Fruit fly (Drosophila melanogaster) whole organism, embryonic: ENCODE data around the gene CG43136.
A peak's percentile ranks its signal among the peaks of the same experiment; 100 is the strongest.

Experiments
- Abd-B ChIP-seq: fragments of 200-800 bp; sonication (Bioruptor generic); optimal IDR thresholded peaks from 2 replicates; lab custom pipeline; 2018; ENCODE audit warnings: missing biosample characterization, mild to moderate bottlenecking, missing genetic modification characterization, moderate library complexity
- CG10147 ChIP-seq: fragments of 200-800 bp; sonication (Bioruptor generic); optimal IDR thresholded peaks from 2 replicates; lab custom pipeline; 2019; ENCODE audit warnings: missing biosample characterization, mild to moderate bottlenecking, missing genetic modification characterization, moderate library complexity
- CG10274 ChIP-seq: fragments of 200-800 bp; sonication (Bioruptor generic); optimal IDR thresholded peaks from 3 replicates; lab custom pipeline; 2017; ENCODE audit warnings: missing biosample characterization, mild to moderate bottlenecking, missing genetic modification characterization
- CG10462 ChIP-seq: fragments of 200-800 bp; sonication (Bioruptor generic); optimal IDR thresholded peaks from 2 replicates; lab custom pipeline; 2016; ENCODE audit warnings: missing biosample characterization, missing genetic modification characterization
- CG15696 ChIP-seq: fragments of 200-800 bp; sonication (Bioruptor generic); optimal IDR thresholded peaks from 2 replicates; lab custom pipeline; 2019; ENCODE audit warnings: missing biosample characterization, mild to moderate bottlenecking, missing genetic modification characterization, moderate library complexity
- CG1603 ChIP-seq: fragments of 200-800 bp; sonication (Bioruptor generic); optimal IDR thresholded peaks from 2 replicates; lab custom pipeline; 2019; ENCODE audit warnings: missing biosample characterization, mild to moderate bottlenecking, missing genetic modification characterization, moderate library complexity
- CG17328 ChIP-seq: fragments of 200-800 bp; sonication (Bioruptor generic); IDR thresholded peaks from 2 replicates; pipeline ENCODE4 v1.3.6; 2022; ENCODE audit warnings: missing biosample characterization, missing genetic modification characterization
- CG17361 ChIP-seq: fragments of 200-800 bp; sonication (Bioruptor generic); IDR thresholded peaks from 3 replicates; pipeline ENCODE4 v1.3.6; 2022; ENCODE audit warnings: missing biosample characterization, missing genetic modification characterization
- CG2199 ChIP-seq: fragments of 200-800 bp; sonication (Bioruptor generic); IDR thresholded peaks from 3 replicates; pipeline ENCODE4 v1.3.6; 2022; ENCODE audit warnings: missing biosample characterization, missing genetic modification characterization
- CG31441 ChIP-seq: fragments of 200-800 bp; sonication (Bioruptor generic); IDR thresholded peaks from 2 replicates; pipeline ENCODE4 v1.3.6; 2022; ENCODE audit warnings: missing biosample characterization, missing genetic modification characterization
- CG4424 ChIP-seq: fragments of 200-800 bp; sonication (Bioruptor generic); optimal IDR thresholded peaks from 3 replicates; lab custom pipeline; 2016; ENCODE audit warnings: missing biosample characterization, missing genetic modification characterization
- CG6654 ChIP-seq: fragments of 200-800 bp; sonication (Bioruptor generic); optimal IDR thresholded peaks from 2 replicates; lab custom pipeline; 2017; ENCODE audit warnings: missing biosample characterization, mild to moderate bottlenecking, missing genetic modification characterization
- CG7839 ChIP-seq: fragments of 200-800 bp; sonication (Bioruptor generic); optimal IDR thresholded peaks from 3 replicates; lab custom pipeline; 2018; ENCODE audit warnings: missing biosample characterization, mild to moderate bottlenecking, missing genetic modification characterization, moderate library complexity
- CG8281 ChIP-seq: fragments of 200-800 bp; sonication (Bioruptor generic); optimal IDR thresholded peaks from 2 replicates; lab custom pipeline; 2018; ENCODE audit warnings: missing biosample characterization, mild to moderate bottlenecking, missing genetic modification characterization, moderate library complexity
- CG8924 ChIP-seq: fragments of 200-800 bp; optimal IDR thresholded peaks from 3 replicates; lab custom pipeline; 2019; ENCODE audit warnings: missing biosample characterization, mild to moderate bottlenecking, missing genetic modification characterization, moderate library complexity
- CG9932 ChIP-seq: fragments of 200-800 bp; sonication (Bioruptor generic); IDR thresholded peaks from 2 replicates; pipeline ENCODE4 v1.3.6; 2022; ENCODE audit warnings: missing biosample characterization, missing genetic modification characterization
- CTCF ChIP-seq: fragments of 200-800 bp; sonication (Bioruptor generic); optimal IDR thresholded peaks from 2 replicates; lab custom pipeline; 2017; ENCODE audit warnings: missing biosample characterization, mild to moderate bottlenecking, missing genetic modification characterization, moderate library complexity
- CoRest ChIP-seq: fragments of 200-800 bp; sonication (Bioruptor generic); optimal IDR thresholded peaks from 3 replicates; lab custom pipeline; 2018; ENCODE audit warnings: missing biosample characterization, mild to moderate bottlenecking, missing genetic modification characterization, moderate library complexity
- Doc3 ChIP-seq: fragments of 200-800 bp; sonication (Bioruptor generic); IDR thresholded peaks from 3 replicates; pipeline ENCODE4 v1.3.6; 2022; ENCODE audit warnings: missing biosample characterization, missing genetic modification characterization; ENCODE audit not compliant: partially characterized antibody
- Drgx ChIP-seq: fragments of 200-800 bp; sonication (Bioruptor generic); IDR thresholded peaks from 2 replicates; pipeline ENCODE4 v1.3.6; 2022; ENCODE audit warnings: missing biosample characterization, missing genetic modification characterization
- Elba2 ChIP-seq: fragments of 200-800 bp; sonication (Bioruptor generic); optimal IDR thresholded peaks from 3 replicates; lab custom pipeline; 2016; ENCODE audit warnings: missing biosample characterization, missing genetic modification characterization
- Gsc ChIP-seq: fragments of 200-800 bp; sonication (Bioruptor generic); IDR thresholded peaks from 2 replicates; pipeline ENCODE4 v1.3.6; 2022; ENCODE audit warnings: missing biosample characterization, missing genetic modification characterization
- Gug ChIP-seq: fragments of 200-800 bp; sonication (Bioruptor generic); IDR thresholded peaks from 4 replicates; pipeline ENCODE4 v1.3.6; 2022; ENCODE audit warnings: missing biosample characterization, missing genetic modification characterization
- Jarid2 ChIP-seq: fragments of 200-800 bp; sonication (Bioruptor generic); optimal IDR thresholded peaks from 3 replicates; lab custom pipeline; 2017; ENCODE audit warnings: mild to moderate bottlenecking, missing biosample characterization, missing genetic modification reagents, missing genetic modification characterization
- NfI ChIP-seq: fragments of 200-800 bp; sonication (Bioruptor generic); optimal IDR thresholded peaks from 3 replicates; lab custom pipeline; 2018; ENCODE audit warnings: missing biosample characterization, mild to moderate bottlenecking, missing genetic modification characterization, moderate library complexity
- PHDP ChIP-seq: fragments of 200-800 bp; sonication (Bioruptor generic); optimal IDR thresholded peaks from 3 replicates; lab custom pipeline; 2018; ENCODE audit warnings: missing biosample characterization, mild to moderate bottlenecking, missing genetic modification characterization, moderate library complexity
- Ssrp ChIP-seq: fragments of 200-800 bp; sonication (Bioruptor generic); optimal IDR thresholded peaks from 2 replicates; lab custom pipeline; 2018; ENCODE audit warnings: missing biosample characterization, mild to moderate bottlenecking, missing genetic modification characterization, moderate library complexity
- Usf ChIP-seq: fragments of 200-800 bp; sonication (Bioruptor generic); optimal IDR thresholded peaks from 2 replicates; lab custom pipeline; 2017; ENCODE audit warnings: missing genotype, missing biosample characterization, missing genetic modification characterization
- Xrp1 ChIP-seq: fragments of 200-800 bp; sonication (Bioruptor generic); IDR thresholded peaks from 2 replicates; pipeline ENCODE4 v1.3.6; 2022; ENCODE audit warnings: missing biosample characterization, missing genetic modification characterization
- chif ChIP-seq, 2 experiments: fragments of 200-800 bp; sonication (Bioruptor generic); optimal IDR thresholded peaks; 3 replicates each; lab custom pipeline; 2016; ENCODE audit warnings: missing biosample characterization in 2 of 2, missing genetic modification characterization in 2 of 2
- crp ChIP-seq, 2 experiments: fragments of 200-800 bp; sonication (Bioruptor generic); optimal IDR thresholded peaks; 2 replicates in 1 of 2; 3 replicates in 1 of 2; lab custom pipeline; 2017; ENCODE audit warnings: missing biosample characterization in 2 of 2, missing genetic modification characterization in 2 of 2, mild to moderate bottlenecking in 1 of 2, moderate library complexity in 1 of 2
- dmrt11E ChIP-seq: fragments of 200-800 bp; sonication (Bioruptor generic); optimal IDR thresholded peaks from 3 replicates; lab custom pipeline; 2018; ENCODE audit warnings: missing biosample characterization, mild to moderate bottlenecking, missing genetic modification characterization, moderate library complexity
- ems ChIP-seq: fragments of 200-800 bp; sonication (Bioruptor generic); optimal IDR thresholded peaks from 3 replicates; lab custom pipeline; 2016; ENCODE audit warnings: missing biosample characterization, missing genetic modification characterization
- exex ChIP-seq: fragments of 200-800 bp; sonication (Bioruptor generic); optimal IDR thresholded peaks from 4 replicates; lab custom pipeline; 2018; ENCODE audit warnings: missing biosample characterization, mild to moderate bottlenecking, missing genetic modification characterization, moderate library complexity
- fd102C ChIP-seq: fragments of 200-800 bp; sonication (Bioruptor generic); optimal IDR thresholded peaks from 2 replicates; lab custom pipeline; 2018; ENCODE audit warnings: missing biosample characterization, mild to moderate bottlenecking, missing genetic modification characterization, moderate library complexity
- ftz-f1 ChIP-seq: fragments of 200-800 bp; sonication (Bioruptor generic); optimal IDR thresholded peaks from 2 replicates; lab custom pipeline; 2016; ENCODE audit warnings: missing biosample characterization, missing genetic modification characterization
- grau ChIP-seq: fragments of 200-800 bp; optimal IDR thresholded peaks from 3 replicates; lab custom pipeline; 2019; ENCODE audit warnings: missing biosample characterization, mild to moderate bottlenecking, missing genetic modification characterization, moderate library complexity
- grn ChIP-seq: fragments of 200-800 bp; sonication (Bioruptor generic); optimal IDR thresholded peaks from 3 replicates; lab custom pipeline; 2017; ENCODE audit warnings: missing biosample characterization, missing genetic modification characterization
- gt ChIP-seq: fragments of 200-800 bp; sonication (Bioruptor generic); IDR thresholded peaks from 2 replicates; pipeline ENCODE4 v1.3.6; 2022; ENCODE audit warnings: missing biosample characterization, missing genetic modification characterization
- pros ChIP-seq: fragments of 200-800 bp; sonication (Bioruptor generic); optimal IDR thresholded peaks from 3 replicates; lab custom pipeline; 2019; ENCODE audit warnings: missing biosample characterization, mild to moderate bottlenecking, missing genetic modification characterization, moderate library complexity
- row ChIP-seq: fragments of 200-800 bp; sonication (Bioruptor generic); IDR thresholded peaks from 3 replicates; pipeline ENCODE4 v1.3.6; 2022; ENCODE audit warnings: missing biosample characterization, missing genetic modification characterization
- sens ChIP-seq: fragments of 200-800 bp; sonication (Bioruptor generic); peaks from one replicate; lab custom pipeline; 2016; ENCODE audit warnings: missing biosample characterization, missing genetic modification characterization
- sima ChIP-seq: fragments of 200-800 bp; sonication (Bioruptor generic); optimal IDR thresholded peaks from 2 replicates; lab custom pipeline; 2016; ENCODE audit warnings: missing biosample characterization, missing genetic modification characterization
- tup ChIP-seq: fragments of 200-800 bp; sonication (Bioruptor generic); optimal IDR thresholded peaks from 2 replicates; lab custom pipeline; 2016; ENCODE audit warnings: missing biosample characterization, mild to moderate bottlenecking, missing genetic modification characterization, moderate library complexity
- wdn ChIP-seq: fragments of 200-800 bp; sonication (Bioruptor generic); IDR thresholded peaks from 2 replicates; pipeline ENCODE4 v1.3.6; 2022; ENCODE audit warnings: missing biosample characterization, missing genetic modification characterization
- zen ChIP-seq: fragments of 200-800 bp; sonication (Bioruptor generic); optimal IDR thresholded peaks from 3 replicates; lab custom pipeline; 2018; ENCODE audit warnings: missing biosample characterization, mild to moderate bottlenecking, missing genetic modification characterization, moderate library complexity
- zen2 ChIP-seq: fragments of 200-800 bp; sonication (Bioruptor generic); IDR thresholded peaks from 3 replicates; pipeline ENCODE4 v1.3.6; 2022; ENCODE audit warnings: missing biosample characterization, missing genetic modification characterization; ENCODE audit not compliant: partially characterized antibody
- zfh2 ChIP-seq: fragments of 200-800 bp; sonication (Bioruptor generic); optimal IDR thresholded peaks from 2 replicates; lab custom pipeline; 2016; ENCODE audit warnings: missing biosample characterization, missing genetic modification characterization

CG43136 gene

DNA sequence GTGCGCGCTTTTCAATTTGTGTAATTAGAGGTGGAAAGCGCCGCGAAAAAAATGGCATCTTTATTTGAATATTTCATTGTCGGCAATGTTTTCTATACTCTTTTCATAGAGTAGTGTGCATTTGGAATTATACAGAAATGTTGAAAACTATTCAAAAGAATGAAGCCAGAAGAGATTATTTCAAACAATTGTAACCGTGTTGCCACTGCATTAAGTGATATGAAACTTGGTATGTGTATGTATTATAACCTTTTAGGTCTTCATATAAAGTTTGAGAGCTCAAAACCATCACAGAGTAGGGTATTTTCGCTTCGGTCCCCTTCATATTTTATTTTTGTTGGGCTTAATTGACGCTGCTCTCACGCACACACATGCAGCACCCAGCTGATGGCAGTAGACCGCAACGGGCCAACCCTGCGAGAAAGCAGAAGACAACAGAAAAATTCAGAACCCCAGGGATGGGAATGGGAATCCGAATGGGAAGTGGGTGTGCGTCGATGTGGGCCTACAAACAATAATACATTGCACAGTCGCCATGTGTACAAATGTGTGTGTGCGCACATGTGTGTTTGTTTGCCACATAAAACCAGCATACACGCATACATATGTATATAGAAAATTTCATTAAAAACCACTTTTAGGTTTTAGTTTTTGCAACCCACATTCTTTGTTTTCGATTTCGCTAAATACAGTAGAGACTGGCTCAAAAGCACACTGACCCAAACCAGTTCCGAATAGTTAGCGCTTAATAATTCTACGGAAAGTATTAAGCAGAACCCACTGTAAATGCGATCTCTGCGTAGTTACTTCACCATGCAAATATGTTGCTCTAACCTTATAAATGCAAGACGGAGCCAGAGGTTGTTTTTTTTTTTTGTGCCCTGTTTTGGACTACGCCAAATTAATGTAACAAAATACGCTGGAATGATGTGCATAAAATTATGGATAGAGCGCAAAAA lies 41.2 kb downstream of the CG43136 start (continued):
- TF ChIP-seq dmrt11E (tag; lab: Kevin White, UChicago) (peak; percentile 43), wdn (peak; percentile 43; the same call in 1 of the 2 replicates), Xrp1 (GFP tag; lab: Robert Waterston, UW) (0 out of 2 replicates have a peak, but pooled peaks have one; percentile 9), zen2 (GFP tag; lab: Robert Waterston, UW) (no peak), tup (GFP tag; lab: Kevin White, UChicago) (no peak), CG10147 (GFP tag; lab: Kevin White, UChicago) (no peak), CG7839 (tag; lab: Kevin White, UChicago) (peak; percentile 25), Ssrp (tag; lab: Kevin White, UChicago) (peak; percentile 34), Doc3 (GFP tag; lab: Robert Waterston, UW) (no peak), Usf (no peak), crp (GFP tag; optimal IDR thresholded peaks at IDR 0.05; lab: Kevin White, UChicago) (peak in 1 of 2 experiments; percentile 32), CG8281 (no peak), PHDP (peak; percentile 3), sens (GFP tag; lab: Kevin White, UChicago) (peak; percentile 2), grau (peak; percentile 78), CoRest (tag; lab: Kevin White, UChicago) (peak; percentile 0), CG6654 (no peak), CG17328 (GFP tag; lab: Robert Waterston, UW) (0 out of 2 replicates have a peak, but pooled peaks have one; percentile 14), zen (no peak), CG10462 (GFP tag; lab: Kevin White, UChicago) (no peak), pros (GFP tag; lab: Kevin White, UChicago) (peak; percentile 84), CG9932 (GFP tag; lab: Robert Waterston, UW) (peak; percentile 44), Abd-B (GFP tag; lab: Kevin White, UChicago) (no peak), Gug (peak; percentile 7; the same call in 1 of the 4 replicates), exex (tag; lab: Kevin White, UChicago) (no peak), Drgx (0 out of 2 replicates have a peak, but pooled peaks have one; percentile 13), Jarid2 (no peak), CG4424 (GFP tag; lab: Kevin White, UChicago) (peak; percentile 18), CG31441 (GFP tag; lab: Robert Waterston, UW) (peak; percentile 36; the same call in 1 of the 2 replicates), CTCF (GFP tag; lab: Kevin White, UChicago) (no peak), NfI (GFP tag; lab: Kevin White, UChicago) (no peak), grn (GFP tag; lab: Kevin White, UChicago) (no peak), CG17361 (GFP tag; lab: Robert Waterston, UW) (peak; percentile 30; the same call in 1 of the 3 replicates), chif (GFP tag; optimal IDR thresholded peaks at IDR 0.05; lab: Kevin White, UChicago) (no peak), row (GFP tag; lab: Robert Waterston, UW) (peak; percentile 60), CG8924 (peak; percentile 31), sima (GFP tag; lab: Kevin White, UChicago) (no peak), fd102C (GFP tag; lab: Kevin White, UChicago) (no peak), CG10274 (GFP tag; lab: Kevin White, UChicago) (peak; percentile 36), Elba2 (GFP tag; lab: Kevin White, UChicago) (no peak), gt (no peak), Gsc (GFP tag; lab: Robert Waterston, UW) (no peak), ems (peak; percentile 7), zfh2 (GFP tag; lab: Kevin White, UChicago) (peak; percentile 3), CG15696 (tag; lab: Kevin White, UChicago) (no peak), CG1603 (peak; percentile 6), CG2199 (GFP tag; lab: Robert Waterston, UW) (peak; percentile 26; the same call in 1 of the 3 replicates), ftz-f1 (GFP tag; lab: Kevin White, UChicago) (no peak)
